Worm (Caenorhabditis elegans) whole organism, late embryonic: ENCODE data around the gene fbxa-48.

ENCODE experiments used
- tbx-2 ChIP-seq: sonication (generic microtip); optimal IDR thresholded peaks from 2 replicates; lab custom pipeline; 2016; ENCODE audit warnings: missing genetic modification characterization, missing compliant biosample characterization
- ttx-3 ChIP-seq: sonication (generic microtip); optimal IDR thresholded peaks from 2 replicates; lab custom pipeline; 2016; ENCODE audit warnings: missing genetic modification reagents, missing genetic modification characterization, missing compliant biosample characterization
- unc-3 ChIP-seq, 2 experiments: fragments of 200-800 bp in 1 of 2; sonication (Bioruptor generic) in 1 of 2; sonication (generic microtip) in 1 of 2; conservative IDR thresholded peaks in 1 of 2; optimal IDR thresholded peaks in 1 of 2; 2 replicates each; pipeline versions ENCODE4 v1.3.6 to Lab custom; 2016 to 2022; ENCODE audit warnings: missing compliant biosample characterization in 2 of 2, missing genetic modification characterization in 2 of 2, missing genetic modification reagents in 1 of 2
- unc-55 ChIP-seq: sonication (generic microtip); optimal IDR thresholded peaks from 2 replicates; lab custom pipeline; 2017; ENCODE audit warnings: missing biosample characterization, missing genetic modification reagents, missing genetic modification characterization

DNA sequence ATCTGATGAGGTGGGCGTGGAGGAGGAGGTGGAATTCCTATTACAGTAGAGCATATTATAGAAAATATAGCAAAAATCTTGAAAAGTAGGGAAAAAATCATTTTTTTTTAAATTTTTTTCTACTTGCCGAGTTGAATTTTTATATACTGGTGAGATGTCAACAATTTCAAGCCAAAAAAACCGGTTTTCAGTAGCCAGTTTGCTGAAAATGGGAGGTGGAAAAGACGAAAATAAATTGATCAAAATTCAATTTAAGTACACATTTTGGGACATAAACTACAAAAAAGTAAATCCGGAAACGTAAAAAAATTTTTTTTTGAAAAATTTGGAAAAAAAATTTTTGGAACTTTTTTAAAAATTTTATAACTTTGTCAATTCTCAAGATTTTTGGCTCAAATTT lies 7.5 kb upstream of the fbxa-48 start, which contains the start of gene Y54F10BM.23:
- TF ChIP-seq tbx-2 (tag; lab: Kevin White, UChicago) (no peak), ttx-3 (tag; lab: Kevin White, UChicago) (no peak), unc-55 (GFP tag; lab: Kevin White, UChicago) (no peak), unc-3 (GFP tag; conservative IDR thresholded peaks at IDR 0.05; lab: Robert Waterston, UW) (no peak), unc-3 (tag; optimal IDR thresholded peaks at IDR 0.05; lab: Kevin White, UChicago) (no peak)
